Fruit fly (Drosophila melanogaster) whole organism, embryonic: ENCODE measurements around the gene CG5180.

Experiments
- ATbp ChIP-seq: fragments of 200-800 bp; sonication (Bioruptor generic); optimal IDR thresholded peaks from 2 replicates; lab custom pipeline; 2017; ENCODE audit warnings: missing biosample characterization, mild to moderate bottlenecking, missing genetic modification characterization, missing genetic modification reagents
- Atf3 ChIP-seq: fragments of 200-800 bp; sonication (Bioruptor generic); optimal IDR thresholded peaks from 3 replicates; lab custom pipeline; 2016; ENCODE audit warnings: missing biosample characterization, missing genetic modification characterization
- Awh ChIP-seq: fragments of 200-800 bp; sonication (Bioruptor generic); IDR thresholded peaks from 2 replicates; pipeline ENCODE4, ENCODE4 v1.3.6; 2022; ENCODE audit warnings: missing biosample characterization, missing genetic modification characterization
- CG10431 ChIP-seq: fragments of 200-800 bp; sonication (Bioruptor generic); optimal IDR thresholded peaks from 3 replicates; lab custom pipeline; 2018; ENCODE audit warnings: missing biosample characterization, mild to moderate bottlenecking, missing genetic modification characterization
- CG12071 ChIP-seq: fragments of 200-800 bp; sonication (Bioruptor generic); optimal IDR thresholded peaks from 3 replicates; lab custom pipeline; 2018; ENCODE audit warnings: missing biosample characterization, mild to moderate bottlenecking, missing genetic modification characterization
- CG12219 ChIP-seq: fragments of 200-800 bp; sonication (Bioruptor generic); optimal IDR thresholded peaks from 3 replicates; lab custom pipeline; 2018; ENCODE audit warnings: missing biosample characterization, mild to moderate bottlenecking, missing genetic modification characterization
- CG12769 ChIP-seq: fragments of 200-800 bp; sonication (Bioruptor generic); optimal IDR thresholded peaks from 2 replicates; lab custom pipeline; 2019; ENCODE audit warnings: missing biosample characterization, mild to moderate bottlenecking, missing genetic modification characterization, moderate library complexity
- CG14860 ChIP-seq: fragments of 200-800 bp; sonication (Bioruptor generic); IDR thresholded peaks from 3 replicates; pipeline ENCODE4 v1.3.6; 2022; ENCODE audit warnings: missing biosample characterization, missing genetic modification characterization; ENCODE audit not compliant: partially characterized antibody
- CG2129 ChIP-seq: fragments of 200-800 bp; sonication (Bioruptor generic); IDR thresholded peaks from 2 replicates; pipeline ENCODE4 v1.3.6; 2022; ENCODE audit warnings: missing biosample characterization, missing genetic modification characterization; ENCODE audit not compliant: partially characterized antibody
- CG3163 ChIP-seq: fragments of 200-800 bp; sonication (Bioruptor generic); optimal IDR thresholded peaks from 3 replicates; lab custom pipeline; 2016; ENCODE audit warnings: missing biosample characterization, missing genetic modification characterization
- CG4282 ChIP-seq: fragments of 200-800 bp; sonication (Bioruptor generic); optimal IDR thresholded peaks from 2 replicates; lab custom pipeline; 2016; ENCODE audit warnings: missing biosample characterization, missing genetic modification characterization
- CG8281 ChIP-seq: fragments of 200-800 bp; sonication (Bioruptor generic); optimal IDR thresholded peaks from 2 replicates; lab custom pipeline; 2018; ENCODE audit warnings: missing biosample characterization, mild to moderate bottlenecking, missing genetic modification characterization, moderate library complexity
- CG8290 ChIP-seq, 3 experiments: fragments of 200-800 bp; sonication (Bioruptor generic); optimal IDR thresholded peaks; 2 replicates each; lab custom pipeline; 2016 to 2019; ENCODE audit warnings: missing biosample characterization in 3 of 3, missing genetic modification characterization in 3 of 3, mild to moderate bottlenecking in 2 of 3, moderate library complexity in 1 of 3
- CG8478 ChIP-seq: fragments of >200 bp; optimal IDR thresholded peaks from 2 replicates; lab custom pipeline; 2018
- Dp ChIP-seq: fragments of 200-800 bp; sonication (Bioruptor generic); optimal IDR thresholded peaks from 2 replicates; lab custom pipeline; 2018; ENCODE audit warnings: missing biosample characterization, mild to moderate bottlenecking, missing genetic modification characterization, moderate library complexity
- Fer2 ChIP-seq: fragments of 200-800 bp; sonication (Bioruptor generic); optimal IDR thresholded peaks from 2 replicates; lab custom pipeline; 2018; ENCODE audit warnings: missing biosample characterization, mild to moderate bottlenecking, missing genetic modification characterization, moderate library complexity
- Gug ChIP-seq: fragments of 200-800 bp; sonication (Bioruptor generic); IDR thresholded peaks from 4 replicates; pipeline ENCODE4 v1.3.6; 2022; ENCODE audit warnings: missing biosample characterization, missing genetic modification characterization
- Hey ChIP-seq: fragments of 200-800 bp; sonication (Bioruptor generic); optimal IDR thresholded peaks from 3 replicates; lab custom pipeline; 2018; ENCODE audit warnings: missing biosample characterization, mild to moderate bottlenecking, missing genetic modification characterization
- MTF-1 ChIP-seq: fragments of 200-800 bp; sonication (Bioruptor generic); optimal IDR thresholded peaks from 2 replicates; lab custom pipeline; 2018; ENCODE audit warnings: missing biosample characterization, mild to moderate bottlenecking, missing genetic modification characterization, borderline replicate concordance
- Max ChIP-seq: fragments of 200-800 bp; sonication (Bioruptor generic); optimal IDR thresholded peaks from 2 replicates; lab custom pipeline; 2016; ENCODE audit warnings: missing biosample characterization, mild to moderate bottlenecking, missing genetic modification characterization
- Opbp ChIP-seq: fragments of 200-800 bp; sonication (Bioruptor generic); IDR thresholded peaks from 3 replicates; pipeline ENCODE4 v1.3.6; 2022; ENCODE audit warnings: missing biosample characterization, missing genetic modification characterization; ENCODE audit not compliant: partially characterized antibody
- Stat92E ChIP-seq, 3 experiments: fragments of >200 bp in 2 of 3; fragments of 200-800 bp in 1 of 3; sonication (Bioruptor generic) in 1 of 3; optimal IDR thresholded peaks; 2 replicates each; lab custom pipeline; 2017 to 2019; ENCODE audit warnings: missing biosample characterization in 3 of 3, missing genetic modification characterization in 3 of 3, mild to moderate bottlenecking in 1 of 3, moderate library complexity in 1 of 3
- Vsx1 ChIP-seq: fragments of 200-800 bp; sonication (Bioruptor generic); optimal IDR thresholded peaks from 2 replicates; lab custom pipeline; 2017; ENCODE audit warnings: missing biosample characterization, mild to moderate bottlenecking, missing genetic modification characterization, missing genetic modification reagents
- abd-A ChIP-seq: fragments of 200-800 bp; sonication (Bioruptor generic); optimal IDR thresholded peaks from 3 replicates; lab custom pipeline; 2019; ENCODE audit warnings: missing biosample characterization, mild to moderate bottlenecking, missing genetic modification characterization, moderate library complexity
- bbx ChIP-seq: fragments of 200-800 bp; sonication (Bioruptor generic); IDR thresholded peaks from 2 replicates; pipeline ENCODE4 v1.3.6; 2022; ENCODE audit warnings: missing biosample characterization, missing genetic modification characterization; ENCODE audit not compliant: partially characterized antibody
- br ChIP-seq: fragments of >200 bp; optimal IDR thresholded peaks from 2 replicates; lab custom pipeline; 2017
- bsh ChIP-seq, 2 experiments: fragments of 200-800 bp; sonication (Bioruptor generic); optimal IDR thresholded peaks; 2 replicates each; lab custom pipeline; 2017 to 2018; ENCODE audit warnings: mild to moderate bottlenecking in 2 of 2, missing biosample characterization in 2 of 2, missing genetic modification characterization in 2 of 2, moderate library complexity in 1 of 2
- caup ChIP-seq: fragments of 200-800 bp; sonication (Bioruptor generic); optimal IDR thresholded peaks from 3 replicates; lab custom pipeline; 2017; ENCODE audit warnings: missing biosample characterization, mild to moderate bottlenecking, missing genetic modification characterization, moderate library complexity; ENCODE audit not compliant: severe bottlenecking
- cwo ChIP-seq: fragments of 200-800 bp; sonication (Bioruptor generic); optimal IDR thresholded peaks from 3 replicates; lab custom pipeline; 2017; ENCODE audit warnings: missing biosample characterization, missing genetic modification characterization, mild to moderate bottlenecking, moderate library complexity, missing genetic modification reagents
- danr ChIP-seq: fragments of 200-800 bp; sonication (Bioruptor generic); IDR thresholded peaks from 2 replicates; pipeline ENCODE4 v1.3.6; 2022; ENCODE audit warnings: missing biosample characterization, missing genetic modification characterization
- fd96Cb ChIP-seq: fragments of 200-800 bp; sonication (Bioruptor generic); optimal IDR thresholded peaks from 2 replicates; lab custom pipeline; 2018; ENCODE audit warnings: missing biosample characterization, mild to moderate bottlenecking, missing genetic modification characterization, moderate library complexity
- gce ChIP-seq: fragments of 200-800 bp; sonication (Bioruptor generic); IDR thresholded peaks from 3 replicates; pipeline ENCODE4 v1.3.6; 2022; ENCODE audit warnings: missing biosample characterization, missing genetic modification characterization
- grau ChIP-seq: fragments of 200-800 bp; optimal IDR thresholded peaks from 3 replicates; lab custom pipeline; 2019; ENCODE audit warnings: missing biosample characterization, mild to moderate bottlenecking, missing genetic modification characterization, moderate library complexity
- hbn ChIP-seq: fragments of 200-800 bp; sonication (Bioruptor generic); IDR thresholded peaks from 2 replicates; pipeline ENCODE4 v1.3.6; 2022; ENCODE audit warnings: missing biosample characterization, missing genetic modification characterization; ENCODE audit not compliant: partially characterized antibody
- ken ChIP-seq: fragments of 200-800 bp; sonication (Bioruptor generic); IDR thresholded peaks from 3 replicates; pipeline ENCODE4 v1.3.6; 2022; ENCODE audit warnings: missing biosample characterization, missing genetic modification characterization
- nerfin-1 ChIP-seq: fragments of 200-800 bp; sonication (Bioruptor generic); optimal IDR thresholded peaks from 3 replicates; lab custom pipeline; 2019; ENCODE audit warnings: missing biosample characterization, mild to moderate bottlenecking, missing genetic modification characterization, moderate library complexity
- odd ChIP-seq: fragments of 200-800 bp; sonication (Bioruptor generic); optimal IDR thresholded peaks from 2 replicates; lab custom pipeline; 2017; ENCODE audit warnings: missing biosample characterization, mild to moderate bottlenecking, missing genetic modification characterization
- pfk ChIP-seq: fragments of 200-800 bp; sonication (Bioruptor generic); optimal IDR thresholded peaks from 2 replicates; lab custom pipeline; 2018; ENCODE audit warnings: missing biosample characterization, mild to moderate bottlenecking, missing genetic modification characterization, moderate library complexity
- pros ChIP-seq: fragments of 200-800 bp; sonication (Bioruptor generic); optimal IDR thresholded peaks from 3 replicates; lab custom pipeline; 2019; ENCODE audit warnings: missing biosample characterization, mild to moderate bottlenecking, missing genetic modification characterization, moderate library complexity
- rib ChIP-seq: fragments of 200-800 bp; sonication (Bioruptor generic); IDR thresholded peaks from 2 replicates; pipeline ENCODE4 v1.3.6; 2022; ENCODE audit warnings: missing biosample characterization, missing genetic modification characterization
- sd ChIP-seq: fragments of 200-800 bp; sonication (Bioruptor generic); optimal IDR thresholded peaks from 3 replicates; lab custom pipeline; 2018; ENCODE audit warnings: missing biosample characterization, mild to moderate bottlenecking, missing genetic modification characterization, moderate library complexity
- seq ChIP-seq: fragments of 200-800 bp; sonication (Bioruptor generic); IDR thresholded peaks from 2 replicates; pipeline ENCODE4 v1.3.6; 2022; ENCODE audit warnings: missing biosample characterization, missing genetic modification characterization
- sim ChIP-seq: fragments of 200-800 bp; sonication (Bioruptor generic); IDR thresholded peaks from 2 replicates; pipeline ENCODE4 v1.3.6; 2022; ENCODE audit warnings: missing biosample characterization, missing genetic modification characterization
- sisA ChIP-seq: fragments of 200-800 bp; sonication (Bioruptor generic); IDR thresholded peaks from 2 replicates; pipeline ENCODE4 v1.3.6; 2022; ENCODE audit warnings: missing biosample characterization, missing genetic modification characterization
- unpg ChIP-seq: fragments of 200-800 bp; sonication (Bioruptor generic); optimal IDR thresholded peaks from 3 replicates; lab custom pipeline; 2018; ENCODE audit warnings: missing biosample characterization, mild to moderate bottlenecking, missing genetic modification characterization, moderate library complexity
- vvl ChIP-seq: fragments of 200-800 bp; sonication (Bioruptor generic); IDR thresholded peaks from 2 replicates; pipeline ENCODE4 v1.3.6; 2022; ENCODE audit warnings: missing biosample characterization, missing genetic modification characterization
- wek ChIP-seq: fragments of 200-800 bp; sonication (Bioruptor generic); optimal IDR thresholded peaks from 3 replicates; lab custom pipeline; 2018; ENCODE audit warnings: missing biosample characterization, mild to moderate bottlenecking, missing genetic modification characterization, moderate library complexity

The CG5180 gene

dm6 chr3R:20555720-20556280, 1.9 kb upstream of the CG5180 start (continued):
- TF ChIP-seq nerfin-1 (tag; lab: Kevin White, UChicago) (peak; percentile 69), MTF-1 (no peak), br (no peak), CG8478 (lab: Kevin White, UChicago) (no peak), Gug (GFP tag; lab: Robert Waterston, UW) (no peak), Awh (GFP tag; lab: Robert Waterston, UW) (peak; percentile 35; the same call in 1 of the 2 replicates), CG8290 (GFP tag; optimal IDR thresholded peaks at IDR 0.05; lab: Kevin White, UChicago) (no peak), CG8290 (tag; optimal IDR thresholded peaks at IDR 0.05; lab: Kevin White, UChicago) (peak; percentile 66 to 88), Dp (GFP tag; lab: Kevin White, UChicago) (no peak), sisA (GFP tag; lab: Robert Waterston, UW) (no peak), Atf3 (GFP tag; lab: Kevin White, UChicago) (no peak), Fer2 (tag; lab: Kevin White, UChicago) (peak; percentile 36), vvl (GFP tag; lab: Robert Waterston, UW) (peak; percentile 22; the same call in 1 of the 2 replicates), CG4282 (GFP tag; lab: Kevin White, UChicago) (peak; percentile 20), seq (GFP tag; lab: Robert Waterston, UW) (no peak), Stat92E (GFP tag; optimal IDR thresholded peaks at IDR 0.05; lab: Kevin White, UChicago) (peak in 1 of 3 experiments; percentile 37), sim (GFP tag; lab: Robert Waterston, UW) (0 out of 2 replicates have a peak, but pooled peaks have one; percentile 24), CG10431 (GFP tag; lab: Kevin White, UChicago) (peak; percentile 52), Opbp (GFP tag; lab: Robert Waterston, UW) (no peak), bbx (GFP tag; lab: Robert Waterston, UW) (0 out of 2 replicates have a peak, but pooled peaks have one; percentile 14), abd-A (tag; lab: Kevin White, UChicago) (peak; percentile 37), ken (GFP tag; lab: Robert Waterston, UW) (0 out of 3 replicates have a peak, but pooled peaks have one; percentile 57), CG12219 (GFP tag; lab: Kevin White, UChicago) (peak; percentile 22), pros (GFP tag; lab: Kevin White, UChicago) (peak; percentile 50), pfk (peak; percentile 75), CG12769 (tag; lab: Kevin White, UChicago) (peak; percentile 27), odd (GFP tag; lab: Kevin White, UChicago) (peak; percentile 53), CG12071 (GFP tag; lab: Kevin White, UChicago) (peak; percentile 74), wek (peak; percentile 91), hbn (0 out of 2 replicates have a peak, but pooled peaks have one; percentile 35), CG14860 (GFP tag; lab: Robert Waterston, UW) (no peak), sd (tag; lab: Kevin White, UChicago) (peak; percentile 4), gce (GFP tag; lab: Robert Waterston, UW) (peak; percentile 80; the same call in 2 of the 3 replicates), Vsx1 (GFP tag; lab: Kevin White, UChicago) (peak; percentile 49), Hey (tag; lab: Kevin White, UChicago) (peak; percentile 68), fd96Cb (tag; lab: Kevin White, UChicago) (no peak), bsh (GFP tag; optimal IDR thresholded peaks at IDR 0.05; lab: Kevin White, UChicago) (peak in 1 of 2 experiments; percentile 32), unpg (GFP tag; lab: Kevin White, UChicago) (peak; percentile 17), danr (GFP tag; lab: Robert Waterston, UW) (peak; percentile 33; the same call in 1 of the 2 replicates), Max (no peak), ATbp (GFP tag; lab: Kevin White, UChicago) (peak; percentile 73), rib (GFP tag; lab: Robert Waterston, UW) (peak; percentile 41; the same call in 1 of the 2 replicates), CG2129 (GFP tag; lab: Robert Waterston, UW) (no peak), cwo (GFP tag; lab: Kevin White, UChicago) (peak; percentile 96), grau (tag; lab: Kevin White, UChicago) (no peak), CG8281 (tag; lab: Kevin White, UChicago) (no peak), CG3163 (GFP tag; lab: Kevin White, UChicago) (no peak), caup (peak; percentile 43)
